Worm (Caenorhabditis elegans) whole organism, midembryonic: Measurements from ENCODE around the gene T14G8.3.

ENCODE experiments used
- cog-1 ChIP-seq: sonication (generic microtip); optimal IDR thresholded peaks from 2 replicates; lab custom pipeline; 2016; ENCODE audit warnings: missing genetic modification characterization, missing compliant biosample characterization
- flt-1 ChIP-seq: fragments of 200-800 bp; sonication (Bioruptor generic); IDR thresholded peaks from 2 replicates; pipeline ENCODE4 v1.3.6; 2022; ENCODE audit warnings: missing genetic modification characterization, missing compliant biosample characterization
- klf-2 ChIP-seq: fragments of 200-800 bp; sonication (Bioruptor generic); conservative IDR thresholded peaks from 2 replicates; pipeline ENCODE4 v1.3.6; 2022; ENCODE audit warnings: missing genetic modification reagents, missing genetic modification characterization, missing compliant biosample characterization
- med-1 ChIP-seq: sonication (generic microtip); optimal IDR thresholded peaks from 2 replicates; lab custom pipeline; 2017; ENCODE audit warnings: missing genetic modification characterization, mild to moderate bottlenecking, missing compliant biosample characterization, antibody characterized with exemption, missing genetic modification reagents; ENCODE audit not compliant: insufficient read depth
- ref-1 ChIP-seq: fragments of 200-800 bp; sonication (Bioruptor generic); conservative IDR thresholded peaks from 2 replicates; pipeline ENCODE4 v1.3.6; 2022; ENCODE audit warnings: missing genetic modification reagents, missing genetic modification characterization, missing compliant biosample characterization
- tab-1 ChIP-seq: fragments of 200-800 bp; sonication (Bioruptor generic); IDR thresholded peaks from 2 replicates; pipeline ENCODE4 v1.3.6; 2022; ENCODE audit warnings: missing genetic modification characterization, missing compliant biosample characterization
- ztf-23 ChIP-seq: fragments of 200-800 bp; sonication (Bioruptor generic); IDR thresholded peaks from 2 replicates; pipeline ENCODE4 v1.3.6; 2022; ENCODE audit warnings: missing genetic modification reagents, missing genetic modification characterization, missing compliant biosample characterization
- ztf-29 ChIP-seq: fragments of 200-800 bp; sonication (Bioruptor generic); IDR thresholded peaks from 2 replicates; pipeline ENCODE4 v1.3.6; 2022; ENCODE audit warnings: missing genetic modification reagents, missing genetic modification characterization, missing compliant biosample characterization

DNA sequence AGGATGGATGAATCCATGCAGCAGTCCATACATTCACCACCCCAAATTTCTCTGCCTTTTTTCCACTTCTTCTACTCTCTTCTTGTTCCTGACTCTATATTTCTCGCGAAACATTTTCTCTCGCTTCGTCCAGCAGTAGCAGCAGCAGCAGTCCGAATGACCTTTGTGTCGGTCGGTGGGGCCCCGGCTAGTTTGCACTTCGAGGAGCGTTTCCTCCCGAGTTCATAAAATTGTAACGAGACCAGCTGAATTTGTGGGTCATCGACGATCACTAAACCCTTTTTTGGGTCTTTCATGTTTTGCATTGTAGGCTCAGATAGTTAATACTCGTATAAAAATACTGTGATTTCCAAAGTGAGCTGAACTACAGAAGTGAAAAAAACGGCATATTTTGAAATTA, 42.8 kb downstream of the T14G8.3 start:
- TF ChIP-seq med-1 (GFP tag; lab: Kevin White, UChicago) (no peak), ref-1 (GFP tag; lab: Robert Waterston, UW) (no peak), flt-1 (GFP tag; lab: Robert Waterston, UW) (no peak), tab-1 (GFP tag; lab: Robert Waterston, UW) (no peak), ztf-23 (no peak), klf-2 (no peak), cog-1 (no peak), ztf-29 (no peak)
